Worm (Caenorhabditis elegans) whole organism, young adult: ENCODE measurements around the gene C16C4.1.

Experiments used
- F39B2.1 ChIP-seq: fragments of 200-800 bp; sonication (Bioruptor generic); IDR thresholded peaks from 2 replicates; pipeline ENCODE4 v1.3.6; 2022; ENCODE audit warnings: missing genetic modification reagents, missing genetic modification characterization, missing compliant biosample characterization
- F49E8.2 ChIP-seq: sonication (generic microtip); optimal IDR thresholded peaks from 3 replicates; lab custom pipeline; 2017; ENCODE audit warnings: missing genetic modification characterization, mild to moderate bottlenecking, missing compliant biosample characterization, antibody characterized with exemption, moderate library complexity; ENCODE audit not compliant: insufficient read depth
- aptf-3 ChIP-seq: fragments of 200-800 bp; sonication (Bioruptor generic); IDR thresholded peaks from 2 replicates; pipeline ENCODE4 v1.3.6; 2022; ENCODE audit warnings: missing genetic modification characterization, missing compliant biosample characterization
- atf-7 ChIP-seq: sonication (generic microtip); optimal IDR thresholded peaks from 2 replicates; lab custom pipeline; 2017; ENCODE audit warnings: mild to moderate bottlenecking, missing genetic modification characterization, missing compliant biosample characterization
- athp-1 ChIP-seq: sonication (generic microtip); optimal IDR thresholded peaks from 2 replicates; lab custom pipeline; 2017; ENCODE audit warnings: mild to moderate bottlenecking, missing genetic modification characterization, missing compliant biosample characterization

DNA sequence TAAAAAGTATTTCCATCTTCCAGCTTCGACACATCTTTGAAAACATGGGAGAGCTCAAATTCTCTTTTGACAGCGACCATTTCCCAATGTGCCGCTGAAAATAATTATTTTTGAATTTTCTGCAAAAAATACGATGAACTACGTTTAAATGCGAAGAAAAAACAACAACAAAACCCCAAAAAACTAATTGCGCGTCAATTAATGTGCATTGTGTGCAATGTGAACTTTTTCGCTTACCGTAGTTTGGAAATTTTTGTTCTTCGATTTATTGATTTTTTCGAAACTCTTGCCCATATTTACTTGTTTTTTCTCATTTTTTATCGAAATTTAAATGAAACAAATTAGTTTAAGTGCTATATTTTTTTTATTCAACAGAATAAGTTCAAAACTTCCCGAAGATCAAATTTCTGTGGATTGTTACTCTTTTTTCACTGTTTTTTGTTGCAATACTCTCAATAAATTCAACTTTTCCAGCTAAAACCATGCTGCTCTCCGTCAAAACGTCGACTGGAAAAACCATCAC lies 28.7 kb downstream of the C16C4.1 start, which contains the start of the genes bath-2 and F52C6.4:
- TF ChIP-seq athp-1 (tag; lab: Kevin White, UChicago) (no peak), atf-7 (tag; lab: Kevin White, UChicago) (no peak), aptf-3 (GFP tag; lab: Robert Waterston, UW) (no peak), F49E8.2 (no peak), F39B2.1 (GFP tag; lab: Robert Waterston, UW) (no peak)
